Fruit fly (Drosophila melanogaster): ENCODE data around the gene Cog2.

Gene Cog2

DNA sequence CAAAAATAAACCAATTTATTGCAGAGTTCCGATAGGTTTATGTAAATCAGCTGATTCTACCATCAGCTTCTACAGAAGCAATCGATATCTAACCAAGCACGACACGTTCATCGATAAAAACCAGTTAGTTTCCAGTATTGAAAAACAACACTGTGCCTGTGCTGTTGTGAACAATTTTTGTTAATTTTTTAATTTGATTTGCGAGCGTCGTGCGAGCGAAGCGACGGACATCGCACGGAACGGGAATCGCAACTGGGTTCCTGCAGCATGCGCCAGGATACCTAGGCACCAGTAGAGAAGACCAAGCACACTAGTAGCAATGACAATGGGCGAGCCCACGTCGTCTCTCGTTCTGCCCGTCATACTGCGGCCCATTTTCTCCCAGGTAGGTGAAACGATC, 10.4 kb upstream of the Cog2 start, which contains the start of the genes Ccm3 and CG6136:
Gene Ccm3 (plus strand): TSS at position 125 of the 400 bp plus-strand sequence.
Gene CG6136 (minus strand): TSS at position 380 of the 400 bp plus-strand sequence.
- TF ChIP-seq CG14655 (GFP tag; optimal IDR thresholded peaks at IDR 0.05) (no peak), gl (tag; optimal IDR thresholded peaks at IDR 0.05) (no peak), CG8159 (tag; optimal IDR thresholded peaks at IDR 0.05) (no peak), Snoo (tag; optimal IDR thresholded peaks at IDR 0.05) (peak; percentile 10), CG13204 (GFP tag; optimal IDR thresholded peaks at IDR 0.05) (no peak), CG17806 (tag; optimal IDR thresholded peaks at IDR 0.05) (no peak), Ets98B (GFP tag; IDR thresholded peaks at IDR 0.05) (0 out of 2 replicates have a peak, but pooled peaks have one; percentile 10), CG9948 (tag; optimal IDR thresholded peaks at IDR 0.05) (no peak), Pif1B (GFP tag; optimal IDR thresholded peaks at IDR 0.05) (no peak), CG15710 (tag; optimal IDR thresholded peaks at IDR 0.05) (peak; percentile 13), CG4496 (GFP tag; IDR thresholded peaks at IDR 0.05) (peak; percentile 45; the same call in 1 of the 3 replicates), D1 (tag; optimal IDR thresholded peaks at IDR 0.05) (no peak), rn (GFP tag; IDR thresholded peaks at IDR 0.05) (no peak), CG8301 (tag; optimal IDR thresholded peaks at IDR 0.05) (no peak), CG32121 (GFP tag; IDR thresholded peaks at IDR 0.05) (0 out of 2 replicates have a peak, but pooled peaks have one; percentile 25), fd96Ca (GFP tag; IDR thresholded peaks at IDR 0.05) (no peak), EcR (GFP tag; optimal IDR thresholded peaks at IDR 0.05) (no peak), CG12605 (GFP tag; IDR thresholded peaks at IDR 0.05) (no peak), CG34367 (tag; optimal IDR thresholded peaks at IDR 0.05) (no peak), Pif1A (GFP tag; optimal IDR thresholded peaks at IDR 0.05) (no peak), CG10348 (GFP tag; IDR thresholded peaks at IDR 0.05) (no peak)

DNA sequence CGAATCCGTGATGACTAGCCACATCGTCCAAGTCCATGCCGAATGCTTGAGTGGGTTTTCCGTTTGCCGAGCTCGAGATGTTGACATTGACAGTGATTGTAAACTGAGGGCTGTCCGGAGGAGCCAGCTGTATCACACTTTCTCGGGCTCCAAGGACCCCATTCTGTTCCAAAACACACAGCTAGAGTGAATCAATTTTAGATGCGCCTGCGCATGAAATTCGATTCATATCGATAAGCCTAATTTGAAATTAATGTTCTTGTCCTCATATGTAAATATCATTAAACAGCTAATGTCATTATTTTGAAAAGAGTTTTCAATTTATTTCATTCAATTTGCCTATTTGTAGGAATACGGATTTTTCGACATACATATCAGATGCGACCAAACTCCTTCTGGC, 8.3 kb upstream of the Cog2 start, which contains the start of gene CG14868:
Gene CG14868 (minus strand): TSS at position 204 of the 400 bp plus-strand sequence.
- TF ChIP-seq CG13204 (GFP tag; optimal IDR thresholded peaks at IDR 0.05) (no peak), Ets98B (GFP tag; IDR thresholded peaks at IDR 0.05) (no peak), Snoo (tag; optimal IDR thresholded peaks at IDR 0.05) (no peak), CG10348 (GFP tag; IDR thresholded peaks at IDR 0.05) (no peak), CG32121 (GFP tag; IDR thresholded peaks at IDR 0.05) (no peak), EcR (GFP tag; optimal IDR thresholded peaks at IDR 0.05) (no peak), CG8159 (tag; optimal IDR thresholded peaks at IDR 0.05) (no peak), D1 (tag; optimal IDR thresholded peaks at IDR 0.05) (no peak), CG12605 (GFP tag; IDR thresholded peaks at IDR 0.05) (no peak), CG15710 (tag; optimal IDR thresholded peaks at IDR 0.05) (no peak), Pif1A (GFP tag; optimal IDR thresholded peaks at IDR 0.05) (no peak)

DNA sequence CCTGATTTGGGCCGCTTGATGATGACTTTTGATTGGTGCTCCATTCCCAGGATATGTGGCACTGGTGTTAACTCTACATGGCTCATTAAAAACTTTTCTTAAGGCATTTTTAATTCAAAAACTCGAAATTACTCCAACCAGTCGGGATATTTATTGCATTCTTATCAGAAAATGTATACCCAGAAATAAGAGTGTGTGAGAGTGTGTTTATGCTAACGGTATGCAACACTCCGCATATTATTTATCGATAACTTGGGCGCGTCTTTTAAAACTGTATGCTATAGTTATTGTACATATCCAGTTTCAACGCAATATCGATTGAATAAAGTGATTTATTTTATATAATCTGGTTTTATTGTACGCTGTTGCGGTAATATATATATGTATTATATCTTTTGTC, 6.0 kb upstream of the Cog2 start, which contains the start of gene CG34404:
Gene CG34404 (minus strand): TSS at position 189 of the 400 bp plus-strand sequence.
- TF ChIP-seq Pif1A (GFP tag; optimal IDR thresholded peaks at IDR 0.05) (no peak), CG15710 (tag; optimal IDR thresholded peaks at IDR 0.05) (no peak), Pif1B (GFP tag; optimal IDR thresholded peaks at IDR 0.05) (no peak)

DNA sequence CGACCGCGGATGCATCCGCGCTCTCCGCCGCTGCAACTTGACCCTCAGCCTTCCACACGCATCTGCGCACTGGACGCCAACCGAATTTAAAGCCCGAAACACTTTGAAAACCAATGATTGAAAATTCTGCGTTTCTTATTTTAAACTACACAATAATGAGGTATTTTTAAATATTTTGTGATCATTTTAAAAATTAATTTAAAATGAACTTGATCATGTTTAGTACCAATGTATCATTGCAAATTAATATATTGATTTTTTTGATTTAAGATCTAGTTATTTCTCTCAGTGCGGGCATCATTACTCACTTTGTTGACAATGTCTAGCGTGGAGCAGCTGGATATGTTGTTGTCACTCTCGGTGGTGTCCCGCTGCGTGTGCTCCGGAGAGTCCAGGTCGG, 5.4 kb upstream of the Cog2 start:
- TF ChIP-seq Ets98B (GFP tag; IDR thresholded peaks at IDR 0.05) (peak; percentile 41), EcR (GFP tag; optimal IDR thresholded peaks at IDR 0.05) (no peak), fd96Ca (GFP tag; IDR thresholded peaks at IDR 0.05) (no peak), CG13204 (GFP tag; optimal IDR thresholded peaks at IDR 0.05) (no peak), CG12605 (GFP tag; IDR thresholded peaks at IDR 0.05) (peak; percentile 46; the same call in 1 of the 2 replicates), Snoo (tag; optimal IDR thresholded peaks at IDR 0.05) (peak; percentile 19), CG8159 (tag; optimal IDR thresholded peaks at IDR 0.05) (no peak), CG9948 (tag; optimal IDR thresholded peaks at IDR 0.05) (peak; percentile 43), rn (GFP tag; IDR thresholded peaks at IDR 0.05) (no peak), CG17806 (tag; optimal IDR thresholded peaks at IDR 0.05) (peak; percentile 55), CG15710 (tag; optimal IDR thresholded peaks at IDR 0.05) (peak; percentile 32), D1 (tag; optimal IDR thresholded peaks at IDR 0.05) (no peak), CG32121 (GFP tag; IDR thresholded peaks at IDR 0.05) (peak; percentile 62; the same call in 1 of the 2 replicates), Pif1A (GFP tag; optimal IDR thresholded peaks at IDR 0.05) (no peak), gl (tag; optimal IDR thresholded peaks at IDR 0.05) (no peak), CG34367 (tag; optimal IDR thresholded peaks at IDR 0.05) (no peak), CG10348 (GFP tag; IDR thresholded peaks at IDR 0.05) (no peak), Pif1B (GFP tag; optimal IDR thresholded peaks at IDR 0.05) (no peak), CG14655 (GFP tag; optimal IDR thresholded peaks at IDR 0.05) (no peak), CG4496 (GFP tag; IDR thresholded peaks at IDR 0.05) (peak; percentile 76; the same call in 2 of the 3 replicates), CG8301 (tag; optimal IDR thresholded peaks at IDR 0.05) (no peak)

DNA sequence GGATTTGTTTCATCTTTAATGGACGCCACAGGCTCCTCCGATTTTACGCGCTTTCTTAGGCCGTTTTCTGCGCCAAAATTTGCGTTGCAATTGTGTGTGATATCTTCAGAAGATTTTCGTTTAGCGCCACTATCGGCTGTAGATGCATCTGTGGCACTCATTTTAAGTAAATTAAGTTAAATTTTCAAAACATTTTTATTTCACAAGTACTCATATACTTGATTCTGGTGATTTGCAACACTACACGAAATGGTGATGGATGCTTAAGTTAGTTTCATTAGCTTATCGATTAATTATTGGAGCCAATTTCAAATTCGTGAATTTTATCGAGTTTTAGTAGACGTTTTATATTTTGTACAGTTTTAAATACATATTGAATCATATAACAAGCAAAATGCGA, 2.2 kb upstream of the Cog2 start, which contains the start of gene CG6171:
Gene CG6171 (minus strand): TSS at position 250 of the 400 bp plus-strand sequence.
- no peak for TF ChIP-seq CG8301 (tag; optimal IDR thresholded peaks at IDR 0.05)
- TF ChIP-seq CG14655 (GFP tag; optimal IDR thresholded peaks at IDR 0.05), result no peak
- TF ChIP-seq fd96Ca (GFP tag; IDR thresholded peaks at IDR 0.05), result no peak
- TF ChIP-seq CG15710 (tag; optimal IDR thresholded peaks at IDR 0.05), result no peak
- TF ChIP-seq Ets98B (GFP tag; IDR thresholded peaks at IDR 0.05), result no peak
- no peak for TF ChIP-seq CG13204 (GFP tag; optimal IDR thresholded peaks at IDR 0.05)
- no peak for TF ChIP-seq gl (tag; optimal IDR thresholded peaks at IDR 0.05)
- TF ChIP-seq EcR (GFP tag; optimal IDR thresholded peaks at IDR 0.05), result no peak
- no peak for TF ChIP-seq CG4496 (GFP tag; IDR thresholded peaks at IDR 0.05)
- TF ChIP-seq CG32121 (GFP tag; IDR thresholded peaks at IDR 0.05), result no peak
- no peak for TF ChIP-seq CG12605 (GFP tag; IDR thresholded peaks at IDR 0.05)
- TF ChIP-seq rn (GFP tag; IDR thresholded peaks at IDR 0.05), result no peak

All from whole organism, pupa.